Fruit fly (Drosophila melanogaster) whole organism, embryonic: ENCODE data around the gene Sf3b2.
A peak's percentile ranks its signal among the peaks of the same experiment; 100 is the strongest.

Experiments
- ATbp ChIP-seq: fragments of 200-800 bp; sonication (Bioruptor generic); optimal IDR thresholded peaks from 2 replicates; lab custom pipeline; 2017; ENCODE audit warnings: missing biosample characterization, mild to moderate bottlenecking, missing genetic modification characterization, missing genetic modification reagents
- Ada2b ChIP-seq: fragments of 200-800 bp; sonication (Bioruptor generic); IDR thresholded peaks from 2 replicates; pipeline ENCODE4 v1.3.6; 2022; ENCODE audit warnings: missing biosample characterization, missing genetic modification characterization
- Adf1 ChIP-seq: fragments of 200-800 bp; sonication (Bioruptor generic); IDR thresholded peaks from 2 replicates; pipeline ENCODE4 v1.3.6; 2022; ENCODE audit warnings: missing biosample characterization, missing genetic modification characterization
- Aef1 ChIP-seq: fragments of 200-800 bp; sonication (Bioruptor generic); IDR thresholded peaks from 3 replicates; pipeline ENCODE4 v1.3.6; 2022; ENCODE audit warnings: missing biosample characterization, missing genetic modification characterization
- Atf3 ChIP-seq: fragments of 200-800 bp; sonication (Bioruptor generic); optimal IDR thresholded peaks from 3 replicates; lab custom pipeline; 2016; ENCODE audit warnings: missing biosample characterization, missing genetic modification characterization
- Atf6 ChIP-seq: fragments of 200-800 bp; sonication (Bioruptor generic); IDR thresholded peaks from 2 replicates; pipeline ENCODE4 v1.3.6; 2022; ENCODE audit warnings: missing biosample characterization, missing genetic modification characterization
- Awh ChIP-seq: fragments of 200-800 bp; sonication (Bioruptor generic); IDR thresholded peaks from 2 replicates; pipeline ENCODE4, ENCODE4 v1.3.6; 2022; ENCODE audit warnings: missing biosample characterization, missing genetic modification characterization
- Blimp-1 ChIP-seq: fragments of 200-800 bp; sonication (Bioruptor generic); optimal IDR thresholded peaks from 3 replicates; lab custom pipeline; 2018; ENCODE audit warnings: missing biosample characterization, missing genetic modification characterization, mild to moderate bottlenecking, moderate library complexity, missing genetic modification reagents
- CG11560 ChIP-seq: fragments of 200-800 bp; sonication (Bioruptor generic); IDR thresholded peaks from 3 replicates; pipeline ENCODE4 v1.3.6; 2022; ENCODE audit warnings: missing biosample characterization, missing genetic modification characterization
- CG12659 ChIP-seq: fragments of 200-800 bp; sonication (Bioruptor generic); optimal IDR thresholded peaks from 3 replicates; lab custom pipeline; 2017; ENCODE audit warnings: mild to moderate bottlenecking, missing biosample characterization, missing genetic modification reagents, missing genetic modification characterization
- CG13894 ChIP-seq: fragments of 200-800 bp; sonication (Bioruptor generic); optimal IDR thresholded peaks from 3 replicates; lab custom pipeline; 2018; ENCODE audit warnings: missing biosample characterization, mild to moderate bottlenecking, missing genetic modification characterization, moderate library complexity
- CG14050 ChIP-seq: fragments of 200-800 bp; sonication (Bioruptor generic); IDR thresholded peaks from 3 replicates; pipeline ENCODE4 v1.3.6; 2022; ENCODE audit warnings: missing biosample characterization, missing genetic modification characterization
- CG18599 ChIP-seq: fragments of 200-800 bp; sonication (Bioruptor generic); optimal IDR thresholded peaks from 3 replicates; lab custom pipeline; 2017; ENCODE audit warnings: missing biosample characterization, missing genetic modification characterization, mild to moderate bottlenecking, moderate library complexity, missing genetic modification reagents
- CG2199 ChIP-seq: fragments of 200-800 bp; sonication (Bioruptor generic); IDR thresholded peaks from 3 replicates; pipeline ENCODE4 v1.3.6; 2022; ENCODE audit warnings: missing biosample characterization, missing genetic modification characterization
- CG30431 ChIP-seq: fragments of 200-800 bp; sonication (Bioruptor generic); optimal IDR thresholded peaks from 2 replicates; lab custom pipeline; 2017; ENCODE audit warnings: missing biosample characterization, missing genetic modification characterization
- CG3065 ChIP-seq: fragments of 200-800 bp; sonication (Bioruptor generic); optimal IDR thresholded peaks from 2 replicates; lab custom pipeline; 2016; ENCODE audit warnings: missing biosample characterization, missing genetic modification characterization
- CG3163 ChIP-seq: fragments of 200-800 bp; sonication (Bioruptor generic); optimal IDR thresholded peaks from 3 replicates; lab custom pipeline; 2016; ENCODE audit warnings: missing biosample characterization, missing genetic modification characterization
- CG3407 ChIP-seq: fragments of 200-800 bp; sonication (Bioruptor generic); optimal IDR thresholded peaks from 2 replicates; lab custom pipeline; 2018; ENCODE audit warnings: missing biosample characterization, mild to moderate bottlenecking, missing genetic modification characterization
- CG3726 ChIP-seq: fragments of 200-800 bp; sonication (Bioruptor generic); IDR thresholded peaks from 3 replicates; pipeline ENCODE4, ENCODE4 v1.3.6; 2022; ENCODE audit warnings: missing biosample characterization, missing genetic modification characterization
- CG3847 ChIP-seq: fragments of 200-800 bp; sonication (Bioruptor generic); IDR thresholded peaks from 2 replicates; pipeline ENCODE4 v1.3.6; 2022; ENCODE audit warnings: missing biosample characterization, missing genetic modification characterization
- CG43689 ChIP-seq: fragments of 200-800 bp; sonication (Bioruptor generic); IDR thresholded peaks from 2 replicates; pipeline ENCODE4 v1.3.6; 2022; ENCODE audit warnings: missing biosample characterization, missing genetic modification characterization
- CG4404 ChIP-seq: fragments of 200-800 bp; sonication (Bioruptor generic); IDR thresholded peaks from 2 replicates; pipeline ENCODE4 v1.3.6; 2022; ENCODE audit warnings: missing biosample characterization, missing genetic modification characterization
- CG6765 ChIP-seq: fragments of 200-800 bp; sonication (Bioruptor generic); optimal IDR thresholded peaks from 3 replicates; lab custom pipeline; 2017; ENCODE audit warnings: missing biosample characterization, mild to moderate bottlenecking, missing genetic modification characterization
- CG7786 ChIP-seq: fragments of 200-800 bp; sonication (Bioruptor generic); optimal IDR thresholded peaks from 2 replicates; lab custom pipeline; 2016; ENCODE audit warnings: missing biosample characterization, missing genetic modification characterization
- CG7839 ChIP-seq: fragments of 200-800 bp; sonication (Bioruptor generic); optimal IDR thresholded peaks from 3 replicates; lab custom pipeline; 2018; ENCODE audit warnings: missing biosample characterization, mild to moderate bottlenecking, missing genetic modification characterization, moderate library complexity
- Dad ChIP-seq: fragments of 200-800 bp; sonication (Bioruptor generic); optimal IDR thresholded peaks from 3 replicates; lab custom pipeline; 2016; ENCODE audit warnings: missing biosample characterization, missing genetic modification characterization
- Lpt ChIP-seq: fragments of >200 bp; optimal IDR thresholded peaks from 2 replicates; lab custom pipeline; 2018; ENCODE audit warnings: missing biosample characterization, missing genetic modification characterization
- Med ChIP-seq: fragments of 200-800 bp; sonication (Bioruptor generic); peaks from one replicate; lab custom pipeline; 2016; ENCODE audit warnings: missing biosample characterization, missing genetic modification characterization, mild to moderate bottlenecking, inconsistent platforms, moderate library complexity
- NC2α ChIP-seq: fragments of 200-800 bp; sonication (Bioruptor generic); optimal IDR thresholded peaks from 2 replicates; lab custom pipeline; 2016; ENCODE audit warnings: missing biosample characterization, missing genetic modification characterization
- Ssrp ChIP-seq: fragments of 200-800 bp; sonication (Bioruptor generic); optimal IDR thresholded peaks from 2 replicates; lab custom pipeline; 2018; ENCODE audit warnings: missing biosample characterization, mild to moderate bottlenecking, missing genetic modification characterization, moderate library complexity
- Taf1 ChIP-seq: fragments of 200-800 bp; sonication (Bioruptor generic); IDR thresholded peaks from 2 replicates; pipeline ENCODE4 v1.3.6; 2022; ENCODE audit warnings: missing biosample characterization, missing genetic modification characterization
- cas ChIP-seq: fragments of 200-800 bp; sonication (Bioruptor generic); IDR thresholded peaks from 2 replicates; pipeline ENCODE4 v1.3.6; 2022; ENCODE audit warnings: missing biosample characterization, missing genetic modification characterization
- cato ChIP-seq: fragments of 200-800 bp; sonication (Bioruptor generic); optimal IDR thresholded peaks from 2 replicates; lab custom pipeline; 2016; ENCODE audit warnings: missing biosample characterization, missing genetic modification characterization, borderline replicate concordance
- crc ChIP-seq: fragments of 200-800 bp; sonication (Bioruptor generic); optimal IDR thresholded peaks from 2 replicates; lab custom pipeline; 2016; ENCODE audit warnings: missing biosample characterization, missing genetic modification characterization
- en ChIP-seq: fragments of 200-800 bp; sonication (Bioruptor generic); optimal IDR thresholded peaks from 2 replicates; lab custom pipeline; 2016; ENCODE audit warnings: missing biosample characterization, missing genetic modification characterization
- fru ChIP-seq: fragments of >200 bp; optimal IDR thresholded peaks from 2 replicates; lab custom pipeline; 2017
- gce ChIP-seq: fragments of 200-800 bp; sonication (Bioruptor generic); IDR thresholded peaks from 3 replicates; pipeline ENCODE4 v1.3.6; 2022; ENCODE audit warnings: missing biosample characterization, missing genetic modification characterization
- gem ChIP-seq: fragments of 200-800 bp; sonication (Bioruptor generic); optimal IDR thresholded peaks from 2 replicates; lab custom pipeline; 2019; ENCODE audit warnings: missing biosample characterization, mild to moderate bottlenecking, missing genetic modification characterization, moderate library complexity
- grn ChIP-seq: fragments of 200-800 bp; sonication (Bioruptor generic); optimal IDR thresholded peaks from 3 replicates; lab custom pipeline; 2017; ENCODE audit warnings: missing biosample characterization, missing genetic modification characterization
- her ChIP-seq: fragments of 200-800 bp; sonication (Bioruptor generic); optimal IDR thresholded peaks from 2 replicates; lab custom pipeline; 2016; ENCODE audit warnings: missing biosample characterization, missing genetic modification characterization
- hth ChIP-seq: fragments of >200 bp; optimal IDR thresholded peaks from 2 replicates; lab custom pipeline; 2017; ENCODE audit warnings: inconsistent platforms
- kah ChIP-seq: fragments of 200-800 bp; sonication (Bioruptor generic); optimal IDR thresholded peaks from 2 replicates; lab custom pipeline; 2018; ENCODE audit warnings: missing biosample characterization, mild to moderate bottlenecking, missing genetic modification characterization
- lab ChIP-seq: fragments of 200-800 bp; sonication (Bioruptor generic); optimal IDR thresholded peaks from 3 replicates; lab custom pipeline; 2017; ENCODE audit warnings: missing biosample characterization, missing genetic modification characterization, mild to moderate bottlenecking, moderate library complexity, missing genetic modification reagents
- lola ChIP-seq, 3 experiments: fragments of >200 bp in 2 of 3; fragments of 200-800 bp in 1 of 3; sonication (Bioruptor generic) in 1 of 3; optimal IDR thresholded peaks; 2 replicates each; lab custom pipeline; 2017 to 2019; ENCODE audit warnings: missing biosample characterization in 3 of 3, missing genetic modification characterization in 3 of 3, mild to moderate bottlenecking in 1 of 3, moderate library complexity in 1 of 3
- oc ChIP-seq: fragments of 200-800 bp; sonication (Bioruptor generic); optimal IDR thresholded peaks from 2 replicates; lab custom pipeline; 2018; ENCODE audit warnings: missing biosample characterization, mild to moderate bottlenecking, missing genetic modification characterization, moderate library complexity
- psq ChIP-seq: fragments of 200-800 bp; sonication (Bioruptor generic); optimal IDR thresholded peaks from 2 replicates; lab custom pipeline; 2017; ENCODE audit warnings: missing biosample characterization, missing genetic modification characterization
- sd ChIP-seq: fragments of 200-800 bp; sonication (Bioruptor generic); optimal IDR thresholded peaks from 3 replicates; lab custom pipeline; 2018; ENCODE audit warnings: missing biosample characterization, mild to moderate bottlenecking, missing genetic modification characterization, moderate library complexity
- shn ChIP-seq: fragments of 200-800 bp; sonication (Bioruptor generic); optimal IDR thresholded peaks from 3 replicates; lab custom pipeline; 2016; ENCODE audit warnings: missing biosample characterization, missing genetic modification characterization
- tgo ChIP-seq: fragments of 200-800 bp; sonication (Bioruptor generic); IDR thresholded peaks from 3 replicates; pipeline ENCODE4 v1.3.6; 2022; ENCODE audit warnings: missing biosample characterization, missing genetic modification characterization
- tio ChIP-seq: fragments of 200-800 bp; sonication (Bioruptor generic); optimal IDR thresholded peaks from 2 replicates; lab custom pipeline; 2017; ENCODE audit warnings: missing biosample characterization, missing genetic modification characterization, inconsistent platforms
- tna ChIP-seq: fragments of 200-800 bp; sonication (Bioruptor generic); IDR thresholded peaks from 2 replicates; pipeline ENCODE4 v1.3.6; 2022; ENCODE audit warnings: missing biosample characterization, missing genetic modification characterization; ENCODE audit not compliant: partially characterized antibody
- ttk ChIP-seq: fragments of 200-800 bp; sonication (Bioruptor generic); IDR thresholded peaks from 2 replicates; pipeline ENCODE4 v2.1.2; 2022; ENCODE audit warnings: missing biosample characterization, missing genetic modification characterization

The Sf3b2 gene

dm6 chr2L:3037153-3037579, 8.2 kb upstream of the Sf3b2 start, which contains the start of the genes CG17260 and SerRS (continued):
- TF ChIP-seq Awh (peak; percentile 83), CG7786 (GFP tag; lab: Kevin White, UChicago) (peak; percentile 94), cas (peak; percentile 77; the same call in 1 of the 2 replicates), ttk (GFP tag; lab: Robert Waterston, UW) (peak; percentile 92), NC2α (GFP tag; lab: Kevin White, UChicago) (peak; percentile 73), Ssrp (peak; percentile 92), en (GFP tag; lab: Kevin White, UChicago) (peak; percentile 89), CG3726 (peak; percentile 78; the same call in 2 of the 3 replicates), cato (GFP tag; lab: Kevin White, UChicago) (peak; percentile 86), Atf6 (peak; percentile 91), lab (GFP tag; lab: Kevin White, UChicago) (peak; percentile 94), gem (tag; lab: Kevin White, UChicago) (peak; percentile 97), CG2199 (GFP tag; lab: Robert Waterston, UW) (0 out of 3 replicates have a peak, but pooled peaks have one; percentile 57), Atf3 (GFP tag; lab: Kevin White, UChicago) (peak; percentile 89), Lpt (GFP tag; lab: Kevin White, UChicago) (no peak), CG3847 (GFP tag; lab: Robert Waterston, UW) (peak; percentile 95), Taf1 (GFP tag; lab: Robert Waterston, UW) (peak; percentile 82), Blimp-1 (no peak), lola (GFP tag; optimal IDR thresholded peaks at IDR 0.05; lab: Kevin White, UChicago) (peak in 1 of 3 experiments; percentile 87), CG13894 (tag; lab: Kevin White, UChicago) (peak; percentile 82), CG4404 (GFP tag; lab: Robert Waterston, UW) (peak; percentile 94), hth (lab: Kevin White, UChicago) (no peak), CG3163 (GFP tag; lab: Kevin White, UChicago) (peak; percentile 73), CG6765 (GFP tag; lab: Kevin White, UChicago) (peak; percentile 82), sd (tag; lab: Kevin White, UChicago) (peak; percentile 93), Adf1 (peak; percentile 67), fru (lab: Kevin White, UChicago) (no peak), tgo (GFP tag; lab: Robert Waterston, UW) (peak; percentile 94), grn (GFP tag; lab: Kevin White, UChicago) (peak; percentile 61), gce (GFP tag; lab: Robert Waterston, UW) (peak; percentile 63; the same call in 1 of the 3 replicates), CG3407 (GFP tag; lab: Kevin White, UChicago) (peak; percentile 84), CG7839 (tag; lab: Kevin White, UChicago) (peak; percentile 94), Med (GFP tag; lab: Kevin White, UChicago) (peak; percentile 98), CG3065 (GFP tag; lab: Kevin White, UChicago) (peak; percentile 83), crc (GFP tag; lab: Kevin White, UChicago) (peak; percentile 88), Ada2b (GFP tag; lab: Robert Waterston, UW) (peak; percentile 91), CG14050 (peak; percentile 83), oc (no peak), CG11560 (peak; percentile 86), shn (peak; percentile 93), tio (GFP tag; lab: Kevin White, UChicago) (no peak), psq (GFP tag; lab: Kevin White, UChicago) (peak; percentile 90), CG43689 (GFP tag; lab: Robert Waterston, UW) (peak; percentile 77), CG30431 (GFP tag; lab: Kevin White, UChicago) (peak; percentile 77), ATbp (GFP tag; lab: Kevin White, UChicago) (peak; percentile 78), her (GFP tag; lab: Kevin White, UChicago) (peak; percentile 70), kah (GFP tag; lab: Kevin White, UChicago) (peak; percentile 69), Aef1 (peak; percentile 91), Dad (peak; percentile 88), CG18599 (GFP tag; lab: Kevin White, UChicago) (peak; percentile 93), CG12659 (peak; percentile 93), tna (GFP tag; lab: Robert Waterston, UW) (no peak)
